Fruit fly (Drosophila melanogaster) whole organism, pupa: ENCODE measurements around the gene CG6834.

Source experiments
- CG10348 ChIP-seq: fragments of 200-800 bp; sonication (Bioruptor generic); IDR thresholded peaks from 2 replicates; pipeline ENCODE4 v1.3.6; 2022; ENCODE audit warnings: missing biosample characterization, missing genetic modification characterization
- CG12605 ChIP-seq: fragments of 200-800 bp; sonication (Bioruptor generic); IDR thresholded peaks from 2 replicates; pipeline ENCODE4 v1.3.6; 2022; ENCODE audit warnings: missing biosample characterization, missing genetic modification characterization
- CG13204 ChIP-seq: fragments of 200-800 bp; sonication (Bioruptor generic); optimal IDR thresholded peaks from 2 replicates; lab custom pipeline; 2018; ENCODE audit warnings: missing biosample characterization, mild to moderate bottlenecking, missing genetic modification characterization, moderate library complexity
- CG14655 ChIP-seq: fragments of 200-800 bp; sonication (Bioruptor generic); optimal IDR thresholded peaks from 3 replicates; lab custom pipeline; 2017; ENCODE audit warnings: mild to moderate bottlenecking, missing biosample characterization, missing genetic modification reagents, missing genetic modification characterization
- CG15710 ChIP-seq: fragments of 200-800 bp; sonication (Bioruptor generic); optimal IDR thresholded peaks from 2 replicates; lab custom pipeline; 2018; ENCODE audit warnings: missing biosample characterization, mild to moderate bottlenecking, missing genetic modification characterization, moderate library complexity
- CG17806 ChIP-seq: fragments of 200-800 bp; sonication (Bioruptor generic); optimal IDR thresholded peaks from 2 replicates; lab custom pipeline; 2018; ENCODE audit warnings: missing biosample characterization, mild to moderate bottlenecking, missing genetic modification characterization, moderate library complexity
- CG32121 ChIP-seq: fragments of 200-800 bp; sonication (Bioruptor generic); IDR thresholded peaks from 2 replicates; pipeline ENCODE4 v1.3.6; 2022; ENCODE audit warnings: missing biosample characterization, missing genetic modification characterization
- CG34367 ChIP-seq: fragments of 200-800 bp; sonication (Bioruptor generic); optimal IDR thresholded peaks from 2 replicates; lab custom pipeline; 2018; ENCODE audit warnings: missing biosample characterization, mild to moderate bottlenecking, missing genetic modification characterization
- CG4496 ChIP-seq: fragments of 200-800 bp; sonication (Bioruptor generic); IDR thresholded peaks from 3 replicates; pipeline ENCODE4 v1.3.6; 2022; ENCODE audit warnings: missing biosample characterization, missing genetic modification characterization
- CG8159 ChIP-seq: fragments of 200-800 bp; sonication (Bioruptor generic); optimal IDR thresholded peaks from 3 replicates; lab custom pipeline; 2018; ENCODE audit warnings: missing biosample characterization, mild to moderate bottlenecking, missing genetic modification characterization, moderate library complexity
- CG8301 ChIP-seq: fragments of 200-800 bp; sonication (Bioruptor generic); optimal IDR thresholded peaks from 2 replicates; lab custom pipeline; 2018; ENCODE audit warnings: missing biosample characterization, mild to moderate bottlenecking, missing genetic modification characterization
- CG9948 ChIP-seq: fragments of 200-800 bp; sonication (Bioruptor generic); optimal IDR thresholded peaks from 2 replicates; lab custom pipeline; 2018; ENCODE audit warnings: missing biosample characterization, mild to moderate bottlenecking, missing genetic modification characterization, moderate library complexity
- D1 ChIP-seq: fragments of 200-800 bp; sonication (Bioruptor generic); optimal IDR thresholded peaks from 2 replicates; lab custom pipeline; 2018; ENCODE audit warnings: missing biosample characterization, mild to moderate bottlenecking, missing genetic modification characterization, moderate library complexity
- EcR ChIP-seq: fragments of 200-800 bp; sonication (Bioruptor generic); optimal IDR thresholded peaks from 3 replicates; lab custom pipeline; 2019; ENCODE audit warnings: missing biosample characterization, missing genetic modification characterization, mild to moderate bottlenecking, moderate library complexity, missing genetic modification reagents
- Ets98B ChIP-seq: fragments of 200-800 bp; sonication (Bioruptor generic); IDR thresholded peaks from 2 replicates; pipeline ENCODE4 v1.3.6; 2022; ENCODE audit warnings: missing biosample characterization, missing genetic modification characterization
- Pif1A ChIP-seq: fragments of 200-800 bp; sonication (Bioruptor generic); optimal IDR thresholded peaks from 3 replicates; lab custom pipeline; 2016; ENCODE audit warnings: missing biosample characterization, missing genetic modification characterization
- Pif1B ChIP-seq: fragments of 200-800 bp; sonication (Bioruptor generic); optimal IDR thresholded peaks from 3 replicates; lab custom pipeline; 2016; ENCODE audit warnings: missing biosample characterization, missing genetic modification characterization
- Snoo ChIP-seq: fragments of 200-800 bp; sonication (Bioruptor generic); optimal IDR thresholded peaks from 3 replicates; lab custom pipeline; 2017; ENCODE audit warnings: missing biosample characterization, mild to moderate bottlenecking, missing genetic modification characterization, inconsistent platforms
- fd96Ca ChIP-seq: fragments of 200-800 bp; sonication (Bioruptor generic); IDR thresholded peaks from 3 replicates; pipeline ENCODE4 v1.3.6; 2022; ENCODE audit warnings: missing biosample characterization, missing genetic modification characterization
- gl ChIP-seq: fragments of 200-800 bp; sonication (Bioruptor generic); optimal IDR thresholded peaks from 2 replicates; lab custom pipeline; 2018; ENCODE audit warnings: missing biosample characterization, mild to moderate bottlenecking, missing genetic modification characterization
- rn ChIP-seq: fragments of 200-800 bp; sonication (Bioruptor generic); IDR thresholded peaks from 2 replicates; pipeline ENCODE4 v1.3.6; 2022; ENCODE audit warnings: missing biosample characterization, missing genetic modification characterization

Gene CG6834

dm6 chr3R:11669017-11669953, 18.6 kb downstream of the CG6834 start:
- peak; percentile 44 for TF ChIP-seq EcR (GFP tag; lab: Kevin White, UChicago)
- TF ChIP-seq fd96Ca (GFP tag; lab: Robert Waterston, UW) = no peak
- TF ChIP-seq CG9948 (tag; lab: Kevin White, UChicago) = no peak
- TF ChIP-seq, all 21 proteins: peak for 1

dm6 chr3R:11665925-11666687, 21.8 kb downstream of the CG6834 start:
- peak; percentile 12 for TF ChIP-seq Pif1A (GFP tag; lab: Kevin White, UChicago)
- no peak for TF ChIP-seq CG12605

dm6 chr3R:11665508-11665907, 22.4 kb downstream of the CG6834 start:
- no peak for TF ChIP-seq CG4496 (GFP tag; lab: Robert Waterston, UW)
- 0 out of 2 replicates have a peak, but pooled peaks have one; percentile 2 for TF ChIP-seq CG32121 (GFP tag; lab: Robert Waterston, UW)
- TF ChIP-seq D1 (tag; lab: Kevin White, UChicago) = peak; percentile 38

dm6 chr3R:11663441-11663840, 24.5 kb downstream of the CG6834 start:
- TF ChIP-seq EcR (GFP tag; lab: Kevin White, UChicago) = peak; percentile 63
- TF ChIP-seq CG8159 (tag; lab: Kevin White, UChicago) = peak; percentile 44
- TF ChIP-seq CG9948 (tag; lab: Kevin White, UChicago) = peak; percentile 30
- peak; percentile 27 for TF ChIP-seq CG15710 (tag; lab: Kevin White, UChicago)
- no peak for TF ChIP-seq CG12605
- TF ChIP-seq Snoo (tag; lab: Kevin White, UChicago) = no peak
- TF ChIP-seq CG17806 (tag; lab: Kevin White, UChicago) = peak; percentile 3
- TF ChIP-seq, all 21 proteins: peak for 5

dm6 chr3R:11662617-11663016, 25.3 kb downstream of the CG6834 start:
- TF ChIP-seq Ets98B (GFP tag; lab: Robert Waterston, UW) (peak; percentile 30; the same call in 1 of the 2 replicates), CG32121 (GFP tag; lab: Robert Waterston, UW) (peak; percentile 62), CG34367 (tag; lab: Kevin White, UChicago) (no peak)
- TF ChIP-seq, all 21 proteins: peak for 2

dm6 chr3R:11661712-11662111, 26.2 kb downstream of the CG6834 start:
- TF ChIP-seq CG4496 (GFP tag; lab: Robert Waterston, UW) = peak; percentile 74
- peak; percentile 76; the same call in 2 of the 3 replicates for TF ChIP-seq fd96Ca (GFP tag; lab: Robert Waterston, UW)
- TF ChIP-seq gl (tag; lab: Kevin White, UChicago) = peak; percentile 40
- peak; percentile 18 for TF ChIP-seq CG13204 (GFP tag; lab: Kevin White, UChicago)
- peak; percentile 57 for TF ChIP-seq CG8159 (tag; lab: Kevin White, UChicago)
- TF ChIP-seq Pif1A (GFP tag; lab: Kevin White, UChicago) = peak; percentile 64
- TF ChIP-seq CG9948 (tag; lab: Kevin White, UChicago) = peak; percentile 67
- TF ChIP-seq CG8301 (tag; lab: Kevin White, UChicago) = peak; percentile 54
- TF ChIP-seq rn (GFP tag; lab: Robert Waterston, UW) = no peak; the same call in 1 of the 2 replicates
- peak; percentile 79 for TF ChIP-seq CG32121 (GFP tag; lab: Robert Waterston, UW)
- TF ChIP-seq CG10348 (GFP tag; lab: Robert Waterston, UW) = no peak
- TF ChIP-seq D1 (tag; lab: Kevin White, UChicago) = no peak
- TF ChIP-seq Ets98B (GFP tag; lab: Robert Waterston, UW) = peak; percentile 75
- TF ChIP-seq CG12605 = peak; percentile 38; the same call in 1 of the 2 replicates
- TF ChIP-seq CG34367 (tag; lab: Kevin White, UChicago) = peak; percentile 47
- no peak for TF ChIP-seq EcR (GFP tag; lab: Kevin White, UChicago)
- TF ChIP-seq CG14655 (GFP tag; lab: Kevin White, UChicago) = peak; percentile 62
- TF ChIP-seq Snoo (tag; lab: Kevin White, UChicago) = no peak
- TF ChIP-seq CG17806 (tag; lab: Kevin White, UChicago) = peak; percentile 65
- peak; percentile 64 for TF ChIP-seq CG15710 (tag; lab: Kevin White, UChicago)
- TF ChIP-seq Pif1B (GFP tag; lab: Kevin White, UChicago) = peak; percentile 44
